Fruit fly (Drosophila melanogaster) whole organism, prepupa: ENCODE data around the gene p-cup.

ENCODE experiments used
- CG10631 ChIP-seq: fragments of 200-800 bp; sonication (Bioruptor generic); optimal IDR thresholded peaks from 2 replicates; lab custom pipeline; 2016; ENCODE audit warnings: missing biosample characterization, missing genetic modification characterization
- CG11294 ChIP-seq: fragments of 200-800 bp; sonication (Bioruptor generic); IDR thresholded peaks from 2 replicates; pipeline ENCODE4 v1.3.6; 2022; ENCODE audit warnings: missing biosample characterization, missing genetic modification characterization
- CG11902 ChIP-seq: fragments of 200-800 bp; sonication (Bioruptor generic); optimal IDR thresholded peaks from 3 replicates; lab custom pipeline; 2016; ENCODE audit warnings: missing biosample characterization, missing genetic modification characterization
- CG15336 ChIP-seq: fragments of 200-800 bp; sonication (Bioruptor generic); IDR thresholded peaks from 2 replicates; pipeline ENCODE4 v1.3.6; 2022; ENCODE audit warnings: missing biosample characterization, missing genetic modification characterization
- CG16779 ChIP-seq: fragments of 200-800 bp; sonication (Bioruptor generic); optimal IDR thresholded peaks from 3 replicates; lab custom pipeline; 2017; ENCODE audit warnings: missing biosample characterization, mild to moderate bottlenecking, missing genetic modification characterization
- CG32006 ChIP-seq: fragments of 200-800 bp; sonication (Bioruptor generic); optimal IDR thresholded peaks from 3 replicates; lab custom pipeline; 2017; ENCODE audit warnings: missing biosample characterization, mild to moderate bottlenecking, missing genetic modification characterization
- CG3919 ChIP-seq: fragments of 200-800 bp; sonication (Bioruptor generic); optimal IDR thresholded peaks from 3 replicates; lab custom pipeline; 2016; ENCODE audit warnings: missing biosample characterization, missing genetic modification characterization
- CG6854 ChIP-seq: fragments of 200-800 bp; sonication (Bioruptor generic); optimal IDR thresholded peaks from 2 replicates; lab custom pipeline; 2017; ENCODE audit warnings: missing biosample characterization, mild to moderate bottlenecking, missing genetic modification characterization
- CG8119 ChIP-seq: fragments of 200-800 bp; sonication (Bioruptor generic); IDR thresholded peaks from 3 replicates; pipeline ENCODE4 v1.3.6; 2022; ENCODE audit warnings: missing biosample characterization, missing genetic modification characterization
- CG8319 ChIP-seq: fragments of 200-800 bp; sonication (Bioruptor generic); optimal IDR thresholded peaks from 3 replicates; lab custom pipeline; 2016; ENCODE audit warnings: missing biosample characterization, missing genetic modification characterization
- CG8632 ChIP-seq: fragments of 200-800 bp; sonication (Bioruptor generic); optimal IDR thresholded peaks from 3 replicates; lab custom pipeline; 2016; ENCODE audit warnings: missing biosample characterization, missing genetic modification characterization
- CG9139 ChIP-seq: fragments of 200-800 bp; sonication (Bioruptor generic); optimal IDR thresholded peaks from 3 replicates; lab custom pipeline; 2017; ENCODE audit warnings: missing biosample characterization, mild to moderate bottlenecking, missing genetic modification characterization
- Eip78C ChIP-seq: fragments of 200-800 bp; sonication (Bioruptor generic); peaks from one replicate; lab custom pipeline; 2016; ENCODE audit warnings: missing biosample characterization, missing genetic modification characterization
- Eip93F ChIP-seq: fragments of 200-800 bp; sonication (Bioruptor generic); optimal IDR thresholded peaks from 2 replicates; lab custom pipeline; 2016; ENCODE audit warnings: missing biosample characterization, mild to moderate bottlenecking, missing genetic modification characterization
- Ets21C ChIP-seq: fragments of 200-800 bp; sonication (Bioruptor generic); optimal IDR thresholded peaks from 3 replicates; lab custom pipeline; 2016; ENCODE audit warnings: missing biosample characterization, missing genetic modification characterization
- Gug ChIP-seq: fragments of 200-800 bp; sonication (Bioruptor generic); IDR thresholded peaks from 2 replicates; pipeline ENCODE4 v1.3.6; 2022; ENCODE audit warnings: missing biosample characterization, missing genetic modification characterization
- Hr38 ChIP-seq: sonication (Bioruptor generic); optimal IDR thresholded peaks from 2 replicates; lab custom pipeline; 2016; ENCODE audit warnings: missing biosample characterization, missing genetic modification characterization
- Hr4 ChIP-seq: fragments of 200-800 bp; sonication (Bioruptor generic); optimal IDR thresholded peaks from 3 replicates; lab custom pipeline; 2016; ENCODE audit warnings: missing biosample characterization, missing genetic modification characterization
- Lpt ChIP-seq: fragments of 200-800 bp; sonication (Bioruptor generic); optimal IDR thresholded peaks from 3 replicates; lab custom pipeline; 2016; ENCODE audit warnings: missing biosample characterization, missing genetic modification characterization
- Met ChIP-seq: fragments of 200-800 bp; sonication (Bioruptor generic); optimal IDR thresholded peaks from 3 replicates; lab custom pipeline; 2016; ENCODE audit warnings: missing biosample characterization, missing genetic modification characterization
- OdsH ChIP-seq: fragments of 200-800 bp; sonication (Bioruptor generic); optimal IDR thresholded peaks from 3 replicates; lab custom pipeline; 2016; ENCODE audit warnings: missing biosample characterization, missing genetic modification characterization
- Smox ChIP-seq: fragments of 200-800 bp; sonication (Bioruptor generic); optimal IDR thresholded peaks from 3 replicates; lab custom pipeline; 2016; ENCODE audit warnings: missing biosample characterization, missing genetic modification characterization
- Sox102F ChIP-seq: fragments of 200-800 bp; sonication (Bioruptor generic); optimal IDR thresholded peaks from 2 replicates; lab custom pipeline; 2016; ENCODE audit warnings: missing biosample characterization, mild to moderate bottlenecking, missing genetic modification characterization
- achi ChIP-seq: fragments of 200-800 bp; sonication (Bioruptor generic); optimal IDR thresholded peaks from 3 replicates; lab custom pipeline; 2016; ENCODE audit warnings: missing biosample characterization, missing genetic modification characterization
- acj6 ChIP-seq: fragments of 200-800 bp; sonication (Bioruptor generic); optimal IDR thresholded peaks from 3 replicates; lab custom pipeline; 2016; ENCODE audit warnings: missing biosample characterization, missing genetic modification characterization
- dac ChIP-seq: fragments of 200-800 bp; sonication (Bioruptor generic); optimal IDR thresholded peaks from 2 replicates; lab custom pipeline; 2017; ENCODE audit warnings: missing biosample characterization, mild to moderate bottlenecking, missing genetic modification characterization
- dsx ChIP-seq: fragments of 200-800 bp; optimal IDR thresholded peaks from 3 replicates; lab custom pipeline; 2019; ENCODE audit warnings: missing biosample characterization, mild to moderate bottlenecking, missing genetic modification characterization, moderate library complexity; ENCODE audit not compliant: poor library complexity, severe bottlenecking
- esn ChIP-seq: fragments of 200-800 bp; sonication (Bioruptor generic); optimal IDR thresholded peaks from 2 replicates; lab custom pipeline; 2016; ENCODE audit warnings: missing biosample characterization, mild to moderate bottlenecking, missing genetic modification characterization, moderate library complexity
- fd59A ChIP-seq: fragments of 200-800 bp; sonication (Bioruptor generic); optimal IDR thresholded peaks from 2 replicates; lab custom pipeline; 2017; ENCODE audit warnings: missing biosample characterization, mild to moderate bottlenecking, missing genetic modification characterization, missing genetic modification reagents
- fkh ChIP-seq: fragments of 200-800 bp; sonication (Bioruptor generic); optimal IDR thresholded peaks from 3 replicates; lab custom pipeline; 2017; ENCODE audit warnings: missing biosample characterization, mild to moderate bottlenecking, missing genetic modification characterization, moderate library complexity
- lz ChIP-seq: fragments of 200-800 bp; sonication (Bioruptor generic); optimal IDR thresholded peaks from 3 replicates; lab custom pipeline; 2016; ENCODE audit warnings: missing biosample characterization, missing genetic modification characterization
- pdm3 ChIP-seq: fragments of 200-800 bp; sonication (Bioruptor generic); optimal IDR thresholded peaks from 3 replicates; lab custom pipeline; 2016; ENCODE audit warnings: missing biosample characterization, missing genetic modification characterization
- ss ChIP-seq, 2 experiments: fragments of 200-800 bp; sonication (Bioruptor generic); optimal IDR thresholded peaks; 2 replicates in 1 of 2; 3 replicates in 1 of 2; lab custom pipeline; 2017 to 2018; ENCODE audit warnings: mild to moderate bottlenecking in 2 of 2, missing biosample characterization in 2 of 2, missing genetic modification characterization in 2 of 2, moderate library complexity in 1 of 2
- svp ChIP-seq: fragments of 200-800 bp; sonication (Bioruptor generic); peaks from one replicate; lab custom pipeline; 2016; ENCODE audit warnings: missing biosample characterization, missing genetic modification characterization
- topi ChIP-seq: fragments of 200-800 bp; sonication (Bioruptor generic); optimal IDR thresholded peaks from 3 replicates; lab custom pipeline; 2016; ENCODE audit warnings: missing biosample characterization, missing genetic modification characterization
- vri ChIP-seq: fragments of 200-800 bp; sonication (Bioruptor generic); optimal IDR thresholded peaks from 3 replicates; lab custom pipeline; 2016; ENCODE audit warnings: missing biosample characterization, mild to moderate bottlenecking, missing genetic modification characterization

p-cup gene

DNA sequence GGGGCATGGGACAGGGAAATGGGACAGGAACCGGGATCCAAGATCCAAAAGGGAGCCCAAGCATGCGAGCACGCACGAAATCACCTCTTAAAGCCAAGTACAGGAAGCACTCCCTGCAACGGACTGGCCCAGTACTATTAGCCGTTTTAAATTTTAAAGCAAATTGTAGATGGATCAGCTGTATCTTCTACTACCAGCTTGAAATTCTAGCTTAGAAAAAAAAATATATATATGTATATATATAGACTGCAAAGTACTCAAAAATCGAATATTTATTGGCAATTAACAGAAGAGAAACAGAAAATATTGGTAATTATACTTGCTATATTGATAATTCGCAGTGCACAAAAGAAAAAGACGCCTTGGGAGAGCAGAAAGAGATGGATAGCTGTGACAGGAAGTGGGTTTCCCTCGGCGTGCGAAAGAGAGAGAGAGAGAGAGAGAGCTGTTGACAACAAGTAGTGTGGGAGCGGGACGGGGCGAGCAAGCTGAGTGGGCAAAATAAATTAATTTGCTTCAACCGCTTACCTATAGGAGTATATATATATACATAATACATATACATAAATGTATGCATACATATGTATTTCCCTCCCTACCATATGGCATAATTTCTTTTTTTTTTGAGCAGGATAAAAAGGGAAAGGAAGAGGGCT lies 35.7 kb upstream of the p-cup start (continued):
- TF ChIP-seq Ets21C (GFP tag; lab: Kevin White, UChicago) (no peak), esn (GFP tag; lab: Kevin White, UChicago) (no peak), Sox102F (GFP tag; lab: Kevin White, UChicago) (no peak), CG11294 (GFP tag; lab: Robert Waterston, UW) (no peak), CG3919 (GFP tag; lab: Kevin White, UChicago) (no peak), fkh (no peak), topi (GFP tag; lab: Kevin White, UChicago) (no peak), CG32006 (GFP tag; lab: Kevin White, UChicago) (peak; percentile 20), Lpt (GFP tag; lab: Kevin White, UChicago) (no peak), Eip93F (GFP tag; lab: Kevin White, UChicago) (no peak), CG6854 (GFP tag; lab: Kevin White, UChicago) (no peak), Met (no peak)

DNA sequence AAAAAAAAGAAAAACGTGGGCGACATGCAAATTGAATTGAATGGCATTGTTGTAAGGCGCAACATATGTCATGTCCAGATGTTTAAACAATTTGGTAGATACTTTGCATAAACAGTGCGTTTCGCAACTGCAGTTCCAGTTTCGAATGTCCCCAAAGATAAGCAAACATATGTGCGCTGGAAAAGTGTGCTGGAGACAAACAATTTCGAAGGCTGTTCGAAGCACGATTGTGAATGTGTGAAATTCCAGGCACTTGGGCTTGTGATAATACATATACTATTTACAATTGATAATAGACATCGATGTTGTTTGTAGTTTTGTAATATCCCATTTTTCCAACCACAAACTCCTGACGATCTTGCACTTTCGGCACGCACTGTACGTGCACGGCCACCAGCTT lies 34.2 kb upstream of the p-cup start:
- TF ChIP-seq lz (GFP tag; lab: Kevin White, UChicago) (peak; percentile 2), vri (no peak), Eip78C (peak; percentile 56), Hr4 (GFP tag; lab: Kevin White, UChicago) (peak; percentile 10), Gug (no peak), Hr38 (no peak), CG8119 (GFP tag; lab: Robert Waterston, UW) (peak; percentile 33; the same call in 1 of the 3 replicates), esn (GFP tag; lab: Kevin White, UChicago) (peak; percentile 4), Met (peak; percentile 31), topi (GFP tag; lab: Kevin White, UChicago) (peak; percentile 22), CG11902 (GFP tag; lab: Kevin White, UChicago) (no peak), acj6 (GFP tag; lab: Kevin White, UChicago) (peak; percentile 11), CG15336 (peak; percentile 28; the same call in 1 of the 2 replicates), dac (GFP tag; lab: Kevin White, UChicago) (no peak), fkh (peak; percentile 17), Smox (GFP tag; lab: Kevin White, UChicago) (peak; percentile 18)

DNA sequence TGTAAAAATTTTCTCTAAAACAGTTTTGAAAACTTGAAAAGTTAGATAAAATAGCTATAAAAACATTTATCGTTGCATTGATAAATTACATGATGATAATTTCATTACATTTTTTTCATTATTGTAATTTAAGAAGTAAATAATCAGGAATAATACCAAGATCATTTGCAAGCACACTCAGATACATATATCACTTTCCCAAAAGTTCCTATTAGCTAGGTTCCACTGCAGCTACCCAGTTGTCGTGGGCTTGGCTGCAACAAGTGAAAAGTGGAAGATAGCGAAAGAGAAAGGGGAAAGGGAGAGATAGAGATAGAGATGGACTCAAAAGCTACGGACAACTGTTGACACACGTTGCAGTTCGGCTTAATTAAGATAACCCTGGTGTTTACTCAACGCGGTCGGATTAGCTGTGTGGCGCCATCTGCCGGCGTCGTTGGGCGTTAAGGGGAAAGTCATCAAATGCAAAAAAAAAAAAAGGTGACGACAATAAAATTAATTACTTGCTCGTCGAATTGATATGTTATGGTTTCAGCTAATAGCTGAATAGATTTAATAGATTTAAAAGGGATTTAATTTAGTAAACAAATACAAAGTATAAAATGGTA lies 33.2 kb upstream of the p-cup start:
- peak; percentile 4 for TF ChIP-seq pdm3
- TF ChIP-seq svp (GFP tag; lab: Kevin White, UChicago), result peak; percentile 39
- no peak for TF ChIP-seq fkh
- no peak for TF ChIP-seq CG10631 (GFP tag; lab: Kevin White, UChicago)
- 0 out of 3 replicates have a peak, but pooled peaks have one; percentile 25 for TF ChIP-seq CG8119 (GFP tag; lab: Robert Waterston, UW)
- TF ChIP-seq Eip78C, result peak; percentile 57
- TF ChIP-seq CG32006 (GFP tag; lab: Kevin White, UChicago), result peak; percentile 26
- TF ChIP-seq, all 60 proteins: peak for 5

DNA sequence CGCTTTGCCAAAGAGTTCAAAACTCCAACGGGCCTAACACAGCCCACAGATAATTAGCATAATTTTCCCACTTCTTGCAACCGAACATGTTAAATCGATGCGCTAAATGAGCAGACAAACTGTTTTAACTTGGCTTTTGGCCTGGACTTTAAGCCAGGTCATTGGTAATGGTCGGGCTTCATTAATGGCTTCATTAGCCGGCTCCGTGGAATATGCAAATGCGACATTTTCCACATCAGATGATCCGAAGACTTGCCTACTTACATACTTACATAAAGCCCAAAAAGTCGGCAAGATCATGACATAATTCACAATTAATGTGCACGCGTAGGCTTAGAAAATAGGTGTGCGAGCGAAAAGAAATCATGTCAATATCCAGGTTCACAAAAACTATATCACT lies 29.8 kb upstream of the p-cup start:
- no peak for TF ChIP-seq CG16779 (tag; lab: Kevin White, UChicago)
- TF ChIP-seq achi (GFP tag; lab: Kevin White, UChicago), result no peak
- TF ChIP-seq fd59A, result no peak
- no peak for TF ChIP-seq CG8632 (GFP tag; lab: Kevin White, UChicago)
- TF ChIP-seq CG3919 (GFP tag; lab: Kevin White, UChicago), result no peak
- no peak for TF ChIP-seq OdsH (GFP tag; lab: Kevin White, UChicago)
- TF ChIP-seq pdm3, result no peak
- no peak for TF ChIP-seq CG8319
- no peak for TF ChIP-seq Gug
- no peak for TF ChIP-seq svp (GFP tag; lab: Kevin White, UChicago)
- TF ChIP-seq Smox (GFP tag; lab: Kevin White, UChicago), result no peak
- TF ChIP-seq dsx (GFP tag; lab: Kevin White, UChicago), result no peak
- TF ChIP-seq Hr38, result no peak
- no peak for TF ChIP-seq ss (GFP tag; optimal IDR thresholded peaks at IDR 0.05; lab: Kevin White, UChicago)
- no peak for TF ChIP-seq CG9139 (GFP tag; lab: Kevin White, UChicago)
- TF ChIP-seq CG8119 (GFP tag; lab: Robert Waterston, UW), result no peak
